Worm (Caenorhabditis elegans): Measurements from ENCODE around the gene tsp-12.

Gene tsp-12

DNA sequence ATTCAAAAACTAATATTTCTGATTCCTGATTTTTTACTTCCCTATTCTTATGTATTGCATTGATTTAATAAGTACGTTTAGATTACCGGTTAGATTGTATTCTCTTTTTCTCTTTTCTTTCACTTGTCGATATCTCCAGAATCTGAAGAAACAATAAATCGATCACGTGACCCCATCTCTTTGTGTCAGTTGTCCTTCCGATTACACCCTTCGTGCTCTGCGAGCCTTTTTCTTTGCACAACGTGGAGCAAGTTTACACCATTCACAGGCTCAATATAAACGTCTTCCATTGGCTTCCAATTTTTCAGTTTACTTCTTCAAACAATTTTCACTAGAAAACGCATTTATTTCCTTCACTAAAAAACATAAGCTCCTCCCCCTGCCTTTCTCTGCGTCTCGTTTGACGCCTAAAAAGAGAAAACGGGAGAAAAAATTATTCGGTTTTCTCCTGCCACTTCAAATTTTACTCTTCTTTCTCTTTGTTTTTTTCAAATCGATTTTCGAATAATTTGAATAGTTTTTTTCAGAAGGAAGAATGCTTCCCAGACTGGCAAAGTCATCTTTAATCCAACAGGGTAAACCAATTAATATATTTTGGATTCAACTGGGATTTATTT lies 29.8 kb upstream of the tsp-12 start, which contains the start of gene gta-1:
gta-1 (plus strand) TSS at position 528 of the 617 bp plus-strand sequence.
- TF ChIP-seq elt-4 (tag; optimal IDR thresholded peaks at IDR 0.05) (no peak), hlh-30 (tag; optimal IDR thresholded peaks at IDR 0.05; ENCODE audit: insufficient read depth) (peak; percentile 83), unc-55 (GFP tag; optimal IDR thresholded peaks at IDR 0.05) (peak; percentile 70), K02D7.2 (tag; optimal IDR thresholded peaks at IDR 0.05) (no peak)

DNA sequence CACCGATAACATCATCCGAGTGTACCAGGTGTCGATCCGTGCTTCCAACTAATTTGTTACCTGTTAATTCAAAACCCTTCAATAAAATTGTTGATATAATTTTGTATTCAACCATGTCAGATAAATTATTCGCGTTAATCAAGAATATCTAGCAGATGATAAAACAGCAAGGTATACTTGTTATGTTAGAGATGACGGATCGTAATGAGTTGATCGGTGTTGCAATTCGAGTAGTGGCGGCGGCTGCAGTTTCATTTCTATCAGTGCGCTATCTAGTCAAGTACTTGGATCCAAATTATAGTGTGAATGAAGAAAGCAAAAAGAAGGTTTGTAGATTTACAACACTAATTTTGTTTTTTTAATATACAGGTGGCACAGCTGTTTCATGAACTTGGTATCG lies 27.4 kb upstream of the tsp-12 start, which contains the start of gene mspn-1:
mspn-1 (plus strand) TSS at position 190 of the 400 bp plus-strand sequence.
- TF ChIP-seq ceh-22 (tag; optimal IDR thresholded peaks at IDR 0.05) = no peak
- no peak for TF ChIP-seq fkh-10 (GFP tag; optimal IDR thresholded peaks at IDR 0.05)
- TF ChIP-seq zip-5 (tag; optimal IDR thresholded peaks at IDR 0.05) = no peak
- no peak for TF ChIP-seq unc-55 (GFP tag; optimal IDR thresholded peaks at IDR 0.05)
- TF ChIP-seq pat-9 (tag; optimal IDR thresholded peaks at IDR 0.05) = no peak
- TF ChIP-seq ama-1 (optimal IDR thresholded peaks at IDR 0.05) = no peak
- no peak for TF ChIP-seq ceh-18 (tag; optimal IDR thresholded peaks at IDR 0.05)
- TF ChIP-seq ceh-45 (GFP tag; IDR thresholded peaks at IDR 0.05) = no peak
- TF ChIP-seq rnt-1 (tag; optimal IDR thresholded peaks at IDR 0.05) = no peak
- TF ChIP-seq ceh-2 (tag; optimal IDR thresholded peaks at IDR 0.05) = no peak
- TF ChIP-seq pag-3 (tag; optimal IDR thresholded peaks at IDR 0.05; ENCODE audit: borderline replicate concordance) = no peak
- no peak for TF ChIP-seq pha-4 (tag; optimal IDR thresholded peaks at IDR 0.05)
- no peak for TF ChIP-seq C08G9.2 (tag; optimal IDR thresholded peaks at IDR 0.05)
- TF ChIP-seq odd-2 (tag; optimal IDR thresholded peaks at IDR 0.05) = no peak
- no peak for TF ChIP-seq sox-4 (tag; optimal IDR thresholded peaks at IDR 0.05)
- no peak for TF ChIP-seq K09A11.1 (tag; optimal IDR thresholded peaks at IDR 0.05; ENCODE audit: insufficient read depth)
- TF ChIP-seq che-1 (tag; optimal IDR thresholded peaks at IDR 0.05) = no peak
- no peak for TF ChIP-seq nhr-232 (tag; optimal IDR thresholded peaks at IDR 0.05)

DNA sequence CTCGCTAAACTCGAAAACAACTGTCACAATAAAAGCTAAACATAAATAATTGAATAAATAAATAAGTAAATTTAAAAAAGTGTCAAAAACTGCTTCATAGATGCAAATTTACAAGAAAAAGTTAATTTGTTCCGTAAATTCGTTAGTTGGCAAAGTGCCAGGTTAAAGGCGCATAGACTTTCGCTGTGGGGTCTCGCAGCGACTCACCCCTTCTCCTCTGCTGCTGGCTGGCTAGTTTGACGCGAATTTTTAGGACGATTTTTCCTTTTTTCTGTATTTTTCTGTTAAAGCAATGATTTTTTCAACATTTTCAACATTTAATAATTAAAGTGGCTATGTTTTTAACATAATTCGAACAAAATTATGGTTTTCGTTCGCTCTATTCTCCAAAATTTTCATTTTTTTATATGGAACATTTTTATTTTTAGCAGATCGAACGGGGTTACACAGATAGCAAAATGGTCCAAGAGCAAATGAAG lies 25.9 kb upstream of the tsp-12 start, which contains the start of gene rack-1:
rack-1 (plus strand) TSS at position 429 of the 479 bp plus-strand sequence.
- TF ChIP-seq ttx-3 (tag; optimal IDR thresholded peaks at IDR 0.05) = no peak
- no peak for TF ChIP-seq zip-5 (tag; optimal IDR thresholded peaks at IDR 0.05)
- no peak for TF ChIP-seq eyg-1 (tag; optimal IDR thresholded peaks at IDR 0.05)
- no peak for TF ChIP-seq pqm-1 (tag; optimal IDR thresholded peaks at IDR 0.05)
- TF ChIP-seq Y22D7AL.16 (tag; optimal IDR thresholded peaks at IDR 0.05) = no peak
- no peak for TF ChIP-seq rnt-1 (tag; optimal IDR thresholded peaks at IDR 0.05)
- no peak for TF ChIP-seq ceh-18 (tag; optimal IDR thresholded peaks at IDR 0.05)
- TF ChIP-seq fax-1 (tag; optimal IDR thresholded peaks at IDR 0.05) = peak; percentile 3
- no peak for TF ChIP-seq hlh-6 (tag; optimal IDR thresholded peaks at IDR 0.05)
- no peak for TF ChIP-seq tbx-2 (tag; optimal IDR thresholded peaks at IDR 0.05)
- peak; percentile 20 for TF ChIP-seq nfya-1 (tag; optimal IDR thresholded peaks at IDR 0.05)
- TF ChIP-seq pag-3 (tag; optimal IDR thresholded peaks at IDR 0.05; ENCODE audit: borderline replicate concordance) = no peak
- no peak for TF ChIP-seq fkh-10 (GFP tag; optimal IDR thresholded peaks at IDR 0.05)
- peak; percentile 11 for TF ChIP-seq ceh-31 (tag; optimal IDR thresholded peaks at IDR 0.05)
- TF ChIP-seq unc-42 (tag; optimal IDR thresholded peaks at IDR 0.05) = peak; percentile 66
- no peak for TF ChIP-seq odd-2 (tag; optimal IDR thresholded peaks at IDR 0.05)
- TF ChIP-seq pha-4 (tag; optimal IDR thresholded peaks at IDR 0.05) = no peak
- no peak for TF ChIP-seq ceh-19 (GFP tag; optimal IDR thresholded peaks at IDR 0.05)
- TF ChIP-seq elt-4 (tag; optimal IDR thresholded peaks at IDR 0.05) = no peak
- no peak for TF ChIP-seq ceh-34 (tag; optimal IDR thresholded peaks at IDR 0.05)

ce11 chrIV:10174932-10175732 lies 24.7 kb upstream of the tsp-12 start:
- TF ChIP-seq ceh-48 (tag; optimal IDR thresholded peaks at IDR 0.05) (no peak), elt-2 (tag; optimal IDR thresholded peaks at IDR 0.05) (peak; percentile 92), odd-2 (tag; optimal IDR thresholded peaks at IDR 0.05) (no peak), che-1 (tag; optimal IDR thresholded peaks at IDR 0.05) (peak; percentile 27), hlh-8 (tag; optimal IDR thresholded peaks at IDR 0.05) (no peak), eyg-1 (tag; optimal IDR thresholded peaks at IDR 0.05) (no peak), ets-4 (tag; optimal IDR thresholded peaks at IDR 0.05) (no peak), pat-9 (tag; optimal IDR thresholded peaks at IDR 0.05) (no peak), tbx-2 (tag; optimal IDR thresholded peaks at IDR 0.05) (peak; percentile 47), ama-1 (optimal IDR thresholded peaks at IDR 0.05) (no peak), C08G9.2 (tag; optimal IDR thresholded peaks at IDR 0.05) (peak; percentile 50), pax-1 (tag; optimal IDR thresholded peaks at IDR 0.05) (no peak), pha-4 (tag; optimal IDR thresholded peaks at IDR 0.05) (no peak), tbx-7 (tag; optimal IDR thresholded peaks at IDR 0.05) (no peak), syd-9 (tag; optimal IDR thresholded peaks at IDR 0.05) (peak; percentile 9), hlh-6 (tag; optimal IDR thresholded peaks at IDR 0.05) (no peak), pros-1 (tag; optimal IDR thresholded peaks at IDR 0.05) (no peak), ceh-31 (tag; optimal IDR thresholded peaks at IDR 0.05) (peak; percentile 1), ceh-34 (tag; optimal IDR thresholded peaks at IDR 0.05) (no peak), dmd-4 (tag; optimal IDR thresholded peaks at IDR 0.05; ENCODE audit: borderline replicate concordance) (no peak), hlh-30 (tag; optimal IDR thresholded peaks at IDR 0.05; ENCODE audit: insufficient read depth) (no peak)

All from whole organism, late embryonic.